Worm (Caenorhabditis elegans): ENCODE results near the gene cas-1.

ce11 chrX:16809689-16810088 is 3.8 kb downstream of the cas-1 start:
- TF ChIP-seq med-1 (GFP tag; optimal IDR thresholded peaks at IDR 0.05; ENCODE audit: insufficient read depth), result no peak
- no peak for TF ChIP-seq flt-1 (GFP tag; IDR thresholded peaks at IDR 0.05)
- no peak for TF ChIP-seq ztf-29 (GFP tag; IDR thresholded peaks at IDR 0.05)
- TF ChIP-seq ref-1 (GFP tag; conservative IDR thresholded peaks at IDR 0.05), result no peak

Data from whole organism, midembryonic.